Worm (Caenorhabditis elegans) whole organism, young adult: ENCODE data around the gene dep-1.
A peak's percentile ranks its signal among the peaks of the same experiment; 100 is the strongest.

Experiments
- B0336.3 ChIP-seq: fragments of 200-800 bp; sonication (Bioruptor generic); IDR thresholded peaks from 2 replicates; pipeline ENCODE4 v1.3.6; 2022; ENCODE audit warnings: missing genetic modification characterization, missing compliant biosample characterization
- K12H6.12 ChIP-seq: fragments of 200-800 bp; sonication (Bioruptor generic); optimal IDR thresholded peaks from 2 replicates; lab custom pipeline; 2018; ENCODE audit warnings: mild to moderate bottlenecking, missing genetic modification characterization, missing compliant biosample characterization
- Y53G8AR.9 ChIP-seq: fragments of 200-800 bp; sonication (Bioruptor generic); conservative IDR thresholded peaks from 2 replicates; pipeline ENCODE4 v1.3.6; 2022; ENCODE audit warnings: missing genetic modification reagents, missing genetic modification characterization, missing compliant biosample characterization
- Y56A3A.18 ChIP-seq: fragments of 200-800 bp; sonication (Bioruptor generic); IDR thresholded peaks from 2 replicates; pipeline ENCODE4 v1.3.6; 2022; ENCODE audit warnings: missing genetic modification reagents, missing genetic modification characterization, missing compliant biosample characterization
- Y67H2A.10 ChIP-seq: fragments of 200-800 bp; sonication (Bioruptor generic); conservative IDR thresholded peaks from 2 replicates; pipeline ENCODE4 v1.3.6; 2022; ENCODE audit warnings: missing genetic modification reagents, missing genetic modification characterization, missing compliant biosample characterization
- Y79H2A.3 ChIP-seq: fragments of 200-800 bp; sonication (Bioruptor generic); conservative IDR thresholded peaks from 2 replicates; pipeline ENCODE4 v1.3.6; 2022; ENCODE audit warnings: missing genetic modification reagents, missing genetic modification characterization, missing compliant biosample characterization
- Y95B8A.8 ChIP-seq: fragments of 200-800 bp; sonication (Bioruptor generic); IDR thresholded peaks from 2 replicates; pipeline ENCODE4 v1.3.6; 2022; ENCODE audit warnings: missing genetic modification reagents, missing genetic modification characterization, missing compliant biosample characterization
- ZK185.1 ChIP-seq: sonication (generic microtip); optimal IDR thresholded peaks from 2 replicates; lab custom pipeline; 2016; ENCODE audit warnings: mild to moderate bottlenecking, missing genetic modification characterization, missing compliant biosample characterization; ENCODE audit not compliant: poor library complexity, severe bottlenecking
- attf-5 ChIP-seq: fragments of 200-800 bp; sonication (Bioruptor generic); optimal IDR thresholded peaks from 2 replicates; lab custom pipeline; 2018; ENCODE audit warnings: mild to moderate bottlenecking, missing genetic modification characterization, missing compliant biosample characterization
- attf-6 ChIP-seq: fragments of 200-800 bp; sonication (Bioruptor generic); IDR thresholded peaks from 2 replicates; pipeline ENCODE4 v1.3.6; 2022; ENCODE audit warnings: missing genetic modification reagents, missing genetic modification characterization, missing compliant biosample characterization
- bed-1 ChIP-seq: fragments of 200-800 bp; sonication (Bioruptor generic); IDR thresholded peaks from 2 replicates; pipeline ENCODE4 v1.3.6; 2022; ENCODE audit warnings: missing genetic modification reagents, missing genetic modification characterization, missing compliant biosample characterization
- ccch-3 ChIP-seq: fragments of 200-800 bp; sonication (Bioruptor generic); optimal IDR thresholded peaks from 2 replicates; lab custom pipeline; 2018; ENCODE audit warnings: mild to moderate bottlenecking, missing genetic modification characterization, missing compliant biosample characterization
- cebp-1 ChIP-seq, 2 experiments: fragments of 200-800 bp in 1 of 2; sonication (Bioruptor generic) in 1 of 2; sonication (generic microtip) in 1 of 2; IDR thresholded peaks in 1 of 2; optimal IDR thresholded peaks in 1 of 2; 2 replicates each; pipeline versions ENCODE4 v1.3.6 to Lab custom; 2017 to 2022; ENCODE audit warnings: missing compliant biosample characterization in 2 of 2, missing genetic modification characterization in 2 of 2, mild to moderate bottlenecking in 1 of 2, missing genetic modification reagents in 1 of 2, moderate library complexity in 1 of 2
- cebp-2 ChIP-seq: fragments of 200-800 bp; sonication (Bioruptor generic); IDR thresholded peaks from 2 replicates; pipeline ENCODE4 v1.3.6; 2022; ENCODE audit warnings: missing genetic modification characterization, missing compliant biosample characterization
- ceh-100 ChIP-seq: fragments of 200-800 bp; sonication (Bioruptor generic); IDR thresholded peaks from 2 replicates; pipeline ENCODE4 v1.3.6; 2022; ENCODE audit warnings: missing genetic modification reagents, missing genetic modification characterization, missing compliant biosample characterization
- ceh-58 ChIP-seq: fragments of 200-800 bp; sonication (Bioruptor generic); IDR thresholded peaks from 2 replicates; pipeline ENCODE4 v1.3.6; 2022; ENCODE audit warnings: missing genetic modification characterization, missing compliant biosample characterization
- egrh-3 ChIP-seq: fragments of 200-800 bp; sonication (Bioruptor generic); IDR thresholded peaks from 2 replicates; pipeline ENCODE4 v1.3.6; 2022; ENCODE audit warnings: missing genetic modification reagents, missing genetic modification characterization, missing compliant biosample characterization
- ekl-4 ChIP-seq: fragments of 200-800 bp; sonication (Bioruptor generic); IDR thresholded peaks from 2 replicates; pipeline ENCODE4 v1.3.6; 2022; ENCODE audit warnings: missing genetic modification reagents, missing genetic modification characterization, missing compliant biosample characterization
- ets-4 ChIP-seq: fragments of 200-800 bp; sonication (Bioruptor generic); optimal IDR thresholded peaks from 2 replicates; lab custom pipeline; 2018; ENCODE audit warnings: mild to moderate bottlenecking, missing genetic modification characterization, missing compliant biosample characterization
- hmg-1.2 ChIP-seq: fragments of 200-800 bp; sonication (Bioruptor generic); IDR thresholded peaks from 2 replicates; pipeline ENCODE4 v1.3.6; 2022; ENCODE audit warnings: missing genetic modification reagents, missing genetic modification characterization, missing compliant biosample characterization
- hrde-1 ChIP-seq: sonication (generic microtip); optimal IDR thresholded peaks from 2 replicates; lab custom pipeline; 2016; ENCODE audit warnings: missing genetic modification characterization, mild to moderate bottlenecking, missing compliant biosample characterization, moderate library complexity, missing genotype, missing genetic modification reagents, borderline replicate concordance
- let-526 ChIP-seq: fragments of 200-800 bp; sonication (Bioruptor generic); IDR thresholded peaks from 2 replicates; pipeline ENCODE4 v1.3.6; 2022; ENCODE audit warnings: missing genetic modification reagents, missing genetic modification characterization, missing compliant biosample characterization
- lin-40 ChIP-seq: sonication (generic microtip); optimal IDR thresholded peaks from 2 replicates; lab custom pipeline; 2016; ENCODE audit warnings: missing genetic modification characterization, mild to moderate bottlenecking, missing compliant biosample characterization, missing genotype, missing genetic modification reagents
- lin-54 ChIP-seq: fragments of 200-800 bp; sonication (Bioruptor generic); optimal IDR thresholded peaks from 2 replicates; lab custom pipeline; 2018; ENCODE audit warnings: mild to moderate bottlenecking, missing genetic modification characterization, missing compliant biosample characterization
- lsl-1 ChIP-seq: fragments of 200-800 bp; sonication (Bioruptor generic); optimal IDR thresholded peaks from 2 replicates; lab custom pipeline; 2018; ENCODE audit warnings: mild to moderate bottlenecking, missing genetic modification characterization, moderate library complexity, missing compliant biosample characterization
- madf-3 ChIP-seq: fragments of 200-800 bp; sonication (Bioruptor generic); IDR thresholded peaks from 2 replicates; pipeline ENCODE4 v1.3.6; 2022; ENCODE audit warnings: missing genetic modification reagents, missing genetic modification characterization, missing compliant biosample characterization
- madf-6 ChIP-seq: fragments of 200-800 bp; sonication (Bioruptor generic); IDR thresholded peaks from 2 replicates; pipeline ENCODE4 v1.3.6; 2022; ENCODE audit warnings: missing genetic modification reagents, missing genetic modification characterization, missing compliant biosample characterization
- mcd-1 ChIP-seq: fragments of 200-800 bp; sonication (Bioruptor generic); IDR thresholded peaks from 2 replicates; pipeline ENCODE4 v1.3.6; 2022; ENCODE audit warnings: missing genetic modification reagents, missing genetic modification characterization, missing compliant biosample characterization
- mes-4 ChIP-seq: sonication (generic microtip); optimal IDR thresholded peaks from 2 replicates; lab custom pipeline; 2016; ENCODE audit warnings: missing genotype, missing genetic modification characterization, missing compliant biosample characterization
- nfya-1 ChIP-seq: sonication (generic microtip); optimal IDR thresholded peaks from 2 replicates; lab custom pipeline; 2017; ENCODE audit warnings: antibody characterized with exemption, missing compliant biosample characterization, missing genetic modification characterization, borderline replicate concordance; ENCODE audit not compliant: insufficient read depth
- nhr-179 ChIP-seq: sonication (generic microtip); optimal IDR thresholded peaks from 2 replicates; lab custom pipeline; 2016; ENCODE audit warnings: mild to moderate bottlenecking, missing genetic modification characterization, missing compliant biosample characterization
- nhr-80 ChIP-seq: sonication (generic microtip); optimal IDR thresholded peaks from 2 replicates; lab custom pipeline; 2016; ENCODE audit warnings: missing genetic modification characterization, missing compliant biosample characterization
- pbrm-1 ChIP-seq: fragments of 200-800 bp; sonication (Bioruptor generic); IDR thresholded peaks from 2 replicates; pipeline ENCODE4 v1.3.6; 2022; ENCODE audit warnings: missing genetic modification reagents, missing genetic modification characterization, missing compliant biosample characterization
- pha-4 ChIP-seq: fragments of 150-350 bp; sonication (generic microtip); optimal IDR thresholded peaks from 2 replicates; lab custom pipeline; 2014; ENCODE audit warnings: missing biosample characterization, missing genetic modification reagents, missing genetic modification characterization
- rec-8 ChIP-seq, 2 experiments: sonication (generic microtip); optimal IDR thresholded peaks; 2 replicates each; lab custom pipeline; 2016; ENCODE audit warnings: mild to moderate bottlenecking in 2 of 2, missing genetic modification characterization in 2 of 2, missing genetic modification reagents in 2 of 2, missing genotype in 2 of 2, missing biosample characterization in 1 of 2, missing compliant biosample characterization in 1 of 2, moderate library complexity in 1 of 2
- rpc-1 ChIP-seq, 2 experiments: fragments of 150-350 bp in 1 of 2; sonication (generic microtip) in 1 of 2; optimal IDR thresholded peaks; 2 replicates each; lab custom pipeline; 2014 to 2018; ENCODE audit warnings: missing biosample characterization in 1 of 2, missing genetic modification characterization in 1 of 2, missing genetic modification reagents in 1 of 2, missing genotype in 1 of 2
- sdz-38 ChIP-seq: sonication (generic microtip); optimal IDR thresholded peaks from 2 replicates; lab custom pipeline; 2016; ENCODE audit warnings: missing genotype, missing genetic modification characterization, missing compliant biosample characterization
- snpc-1.3 ChIP-seq: sonication (generic microtip); optimal IDR thresholded peaks from 2 replicates; lab custom pipeline; 2017; ENCODE audit warnings: missing genetic modification characterization, mild to moderate bottlenecking, missing compliant biosample characterization, antibody characterized with exemption, moderate library complexity, missing genotype, missing genetic modification reagents; ENCODE audit not compliant: insufficient read depth
- snpc-4 ChIP-seq, 5 experiments: fragments of 150-350 bp in 1 of 5; sonication (generic microtip) in 4 of 5; optimal IDR thresholded peaks; 2 replicates each; lab custom pipeline; 2014 to 2018; ENCODE audit warnings: missing genetic modification characterization in 5 of 5, missing biosample characterization in 3 of 5, antibody characterized with exemption in 2 of 5, mild to moderate bottlenecking in 2 of 5, missing compliant biosample characterization in 2 of 5, missing genotype in 2 of 5, moderate library complexity in 2 of 5, missing genetic modification reagents in 1 of 5
- tbp1 ChIP-seq: fragments of 200-800 bp; sonication (Bioruptor generic); optimal IDR thresholded peaks from 2 replicates; lab custom pipeline; 2018; ENCODE audit warnings: mild to moderate bottlenecking, missing genetic modification characterization, missing compliant biosample characterization
- tlf-1 ChIP-seq: fragments of 200-800 bp; sonication (Bioruptor generic); optimal IDR thresholded peaks from 2 replicates; lab custom pipeline; 2018; ENCODE audit warnings: mild to moderate bottlenecking, missing genetic modification characterization, missing compliant biosample characterization
- unc-130 ChIP-seq: sonication (generic microtip); optimal IDR thresholded peaks from 2 replicates; lab custom pipeline; 2016; ENCODE audit warnings: missing genetic modification reagents, missing genetic modification characterization, missing compliant biosample characterization
- ztf-22 ChIP-seq: fragments of 200-800 bp; sonication (Bioruptor generic); optimal IDR thresholded peaks from 2 replicates; lab custom pipeline; 2018; ENCODE audit warnings: mild to moderate bottlenecking, missing genetic modification characterization, moderate library complexity, missing compliant biosample characterization
- ztf-28 ChIP-seq: fragments of 200-800 bp; sonication (Bioruptor generic); IDR thresholded peaks from 2 replicates; pipeline ENCODE4 v1.3.6; 2022; ENCODE audit warnings: missing genetic modification reagents, missing genetic modification characterization, missing compliant biosample characterization
- ztf-6 ChIP-seq: fragments of 200-800 bp; sonication (Bioruptor generic); IDR thresholded peaks from 2 replicates; pipeline ENCODE4 v1.3.6; 2022; ENCODE audit warnings: missing genetic modification reagents, missing genetic modification characterization, missing compliant biosample characterization

dep-1 gene

ce11 chrII:9056215-9056819 lies 36.7 kb upstream of the dep-1 start (continued):
- TF ChIP-seq nhr-179 (tag; lab: Kevin White, UChicago): no peak
- peak; percentile 87 for TF ChIP-seq ekl-4 (GFP tag; lab: Robert Waterston, UW)
- peak; percentile 77; the same call in 1 of the 2 replicates for TF ChIP-seq madf-3 (GFP tag; lab: Robert Waterston, UW)
- TF ChIP-seq tlf-1: peak; percentile 80
- no peak for TF ChIP-seq pha-4 (tag; lab: Kevin White, UChicago)
- TF ChIP-seq Y56A3A.18 (GFP tag; lab: Robert Waterston, UW): peak; percentile 81; the same call in 1 of the 2 replicates
- no peak for TF ChIP-seq ztf-22 (GFP tag; lab: Kevin White, UChicago)
- peak; percentile 41; the same call in 1 of the 2 replicates for TF ChIP-seq hmg-1.2 (GFP tag; lab: Robert Waterston, UW)
- TF ChIP-seq snpc-1.3 (tag; lab: Kevin White, UChicago): peak; percentile 74
- TF ChIP-seq snpc-4 (GFP tag; optimal IDR thresholded peaks at IDR 0.05; lab: Kevin White, UChicago): peak; percentile 41
- peak in 2 of 4 experiments; percentile 24 to 57 for TF ChIP-seq snpc-4 (tag; optimal IDR thresholded peaks at IDR 0.05; lab: Kevin White, UChicago)
- peak; percentile 34 for TF ChIP-seq attf-5 (GFP tag; lab: Kevin White, UChicago)
- peak; percentile 94 for TF ChIP-seq hrde-1 (tag; lab: Kevin White, UChicago)
- no peak for TF ChIP-seq rpc-1 (optimal IDR thresholded peaks at IDR 0.05; lab: Kevin White, UChicago)
- no peak for TF ChIP-seq rpc-1 (tag; optimal IDR thresholded peaks at IDR 0.05; lab: Kevin White, UChicago)
- no peak for TF ChIP-seq Y67H2A.10 (GFP tag; lab: Robert Waterston, UW)
- no peak for TF ChIP-seq sdz-38
- TF ChIP-seq lin-54: peak; percentile 87
- peak; percentile 60 for TF ChIP-seq tbp1
- no peak for TF ChIP-seq let-526 (GFP tag; lab: Robert Waterston, UW)
- TF ChIP-seq K12H6.12: no peak
- TF ChIP-seq lin-40 (tag; lab: Kevin White, UChicago): no peak
- TF ChIP-seq attf-6 (GFP tag; lab: Robert Waterston, UW): peak; percentile 83
- TF ChIP-seq madf-6: peak; percentile 82
- TF ChIP-seq ccch-3 (GFP tag; lab: Kevin White, UChicago): no peak
- 0 out of 2 replicates have a peak, but pooled peaks have one; percentile 18 for TF ChIP-seq ceh-58 (GFP tag; lab: Robert Waterston, UW)
- no peak for TF ChIP-seq nhr-80 (tag; lab: Kevin White, UChicago)
- TF ChIP-seq lsl-1 (GFP tag; lab: Kevin White, UChicago): peak; percentile 57
- TF ChIP-seq unc-130 (GFP tag; lab: Kevin White, UChicago): peak; percentile 17
- no peak for TF ChIP-seq ZK185.1 (tag; lab: Kevin White, UChicago)
- peak; percentile 84 for TF ChIP-seq Y53G8AR.9 (GFP tag; lab: Robert Waterston, UW)
- peak; percentile 80; the same call in 1 of the 2 replicates for TF ChIP-seq pbrm-1 (GFP tag; lab: Robert Waterston, UW)
- peak; percentile 20 for TF ChIP-seq mes-4 (tag; lab: Kevin White, UChicago)
- peak; percentile 95 for TF ChIP-seq B0336.3 (GFP tag; lab: Robert Waterston, UW)
- TF ChIP-seq bed-1 (GFP tag; lab: Robert Waterston, UW): no peak
- TF ChIP-seq nfya-1 (tag; lab: Kevin White, UChicago): no peak
- TF ChIP-seq ztf-28 (GFP tag; lab: Robert Waterston, UW): no peak
- TF ChIP-seq ceh-100: peak; percentile 60; the same call in 1 of the 2 replicates
- TF ChIP-seq cebp-1 (GFP tag; IDR thresholded peaks at IDR 0.05; lab: Robert Waterston, UW): no peak
- peak; percentile 63 for TF ChIP-seq cebp-1 (tag; optimal IDR thresholded peaks at IDR 0.05; lab: Kevin White, UChicago)
- TF ChIP-seq ets-4 (GFP tag; lab: Kevin White, UChicago): no peak
- TF ChIP-seq Y95B8A.8 (GFP tag; lab: Robert Waterston, UW): peak; percentile 44; the same call in 1 of the 2 replicates
- TF ChIP-seq rec-8 (tag; optimal IDR thresholded peaks at IDR 0.05; lab: Kevin White, UChicago): peak; percentile 42 to 62
- TF ChIP-seq cebp-2 (GFP tag; lab: Robert Waterston, UW): peak; percentile 82; the same call in 1 of the 2 replicates
- TF ChIP-seq Y79H2A.3 (GFP tag; lab: Robert Waterston, UW): no peak
- TF ChIP-seq mcd-1: peak; percentile 43
- TF ChIP-seq ztf-6 (GFP tag; lab: Robert Waterston, UW): no peak
- TF ChIP-seq egrh-3 (GFP tag; lab: Robert Waterston, UW): no peak
